Fruit fly (Drosophila melanogaster): ENCODE data around the gene CG3402.
A peak's percentile ranks its signal among the peaks of the same experiment; 100 is the strongest.

Gene CG3402

dm6 chr3L:652637-653036 is at the start of gene CG3402:
TSS of gene CG3402 (minus strand) at chr3L:652881.
- TF ChIP-seq noc (tag; optimal IDR thresholded peaks at IDR 0.05): no peak

- no peak for TF ChIP-seq noc (tag; optimal IDR thresholded peaks at IDR 0.05)
Measured at dm6 chr3L:701798-702635, 49.3 kb upstream of the CG3402 start.

dm6 chr3L:700160-700917 is 47.7 kb upstream of the CG3402 start:
- peak; percentile 43 for TF ChIP-seq noc (tag; optimal IDR thresholded peaks at IDR 0.05)

dm6 chr3L:699368-700150 is 46.9 kb upstream of the CG3402 start:
- no peak for TF ChIP-seq noc (tag; optimal IDR thresholded peaks at IDR 0.05)

dm6 chr3L:698748-699367 is 46.2 kb upstream of the CG3402 start, which contains the start of gene CG13894:
TSS of gene CG13894 (minus strand) at chr3L:699144.
- TF ChIP-seq noc (tag; optimal IDR thresholded peaks at IDR 0.05): no peak

dm6 chr3L:697724-698123 is 45.0 kb upstream of the CG3402 start:
- TF ChIP-seq noc (tag; optimal IDR thresholded peaks at IDR 0.05): no peak

- TF ChIP-seq noc (tag; optimal IDR thresholded peaks at IDR 0.05): no peak
Measured at dm6 chr3L:697055-697427, 44.4 kb upstream of the CG3402 start.

- TF ChIP-seq noc (tag; optimal IDR thresholded peaks at IDR 0.05): peak; percentile 85
Measured at dm6 chr3L:696404-697054, 43.8 kb upstream of the CG3402 start.

dm6 chr3L:695510-695909 is 42.8 kb upstream of the CG3402 start:
- TF ChIP-seq noc (tag; optimal IDR thresholded peaks at IDR 0.05): no peak

dm6 chr3L:692699-693098 is 40.0 kb upstream of the CG3402 start, which contains the start of gene Vti1a:
TSS of gene Vti1a (minus strand) at chr3L:692919.
- no peak for TF ChIP-seq noc (tag; optimal IDR thresholded peaks at IDR 0.05)

- no peak for TF ChIP-seq noc (tag; optimal IDR thresholded peaks at IDR 0.05)
Measured at dm6 chr3L:690031-690686, 37.5 kb upstream of the CG3402 start, which contains the start of the genes CG32483 and RabX6. TSS of gene CG32483 (minus strand) at chr3L:690081. TSS of gene RabX6 (plus strand) at chr3L:690517.

- peak; percentile 21 for TF ChIP-seq noc (tag; optimal IDR thresholded peaks at IDR 0.05)
Measured at dm6 chr3L:687858-688257, 35.2 kb upstream of the CG3402 start, which contains the start of gene hiro. TSS of gene hiro (minus strand) at chr3L:687958.

dm6 chr3L:685441-685804 is 32.7 kb upstream of the CG3402 start, which contains the start of gene ebd1:
TSS of gene ebd1 (minus strand) at chr3L:685549.
- TF ChIP-seq noc (tag; optimal IDR thresholded peaks at IDR 0.05): no peak

dm6 chr3L:684749-685440 is 32.2 kb upstream of the CG3402 start:
- no peak for TF ChIP-seq noc (tag; optimal IDR thresholded peaks at IDR 0.05)

Data from whole organism, larva.